Worm (Caenorhabditis elegans) whole organism, L2 larva: ENCODE data around the gene tor-2.

Experiments used
- F13H6.1 ChIP-seq: sonication (generic microtip); optimal IDR thresholded peaks from 2 replicates; lab custom pipeline; 2016; ENCODE audit warnings: missing genetic modification characterization, missing compliant biosample characterization
- ZK546.5 ChIP-seq: sonication (generic microtip); optimal IDR thresholded peaks from 2 replicates; lab custom pipeline; 2017; ENCODE audit warnings: missing biosample characterization, missing genetic modification characterization
- egl-27 ChIP-seq: sonication (generic microtip); optimal IDR thresholded peaks from 3 replicates; lab custom pipeline; 2017; ENCODE audit warnings: missing biosample characterization, missing genetic modification reagents, missing genetic modification characterization
- gmeb-1 ChIP-seq: fragments of 150-350 bp; optimal IDR thresholded peaks from 2 replicates; lab custom pipeline; 2014; ENCODE audit warnings: missing biosample characterization, missing genetic modification characterization
- lin-13 ChIP-seq: fragments of 150-350 bp; optimal IDR thresholded peaks from 2 replicates; lab custom pipeline; 2014; ENCODE audit warnings: missing biosample characterization, missing genetic modification reagents, missing genetic modification characterization
- lin-39 ChIP-seq: fragments of 150-350 bp; optimal IDR thresholded peaks from 2 replicates; lab custom pipeline; 2014; ENCODE audit warnings: missing biosample characterization, missing genetic modification reagents, missing genetic modification characterization
- lsy-2 ChIP-seq, 2 experiments: fragments of 150-350 bp in 1 of 2; sonication (generic microtip) in 1 of 2; optimal IDR thresholded peaks; 2 replicates each; lab custom pipeline; 2014 to 2017; ENCODE audit warnings: missing biosample characterization in 2 of 2, missing genetic modification characterization in 2 of 2
- nhr-129 ChIP-seq: fragments of 150-350 bp; optimal IDR thresholded peaks from 2 replicates; lab custom pipeline; 2014; ENCODE audit warnings: missing biosample characterization, missing genetic modification characterization
- nhr-23 ChIP-seq: fragments of 150-350 bp; optimal IDR thresholded peaks from 2 replicates; lab custom pipeline; 2014; ENCODE audit warnings: missing biosample characterization, missing genetic modification reagents, missing genetic modification characterization
- nhr-25 ChIP-seq: fragments of 150-350 bp; sonication (generic microtip); optimal IDR thresholded peaks from 3 replicates; lab custom pipeline; 2014; ENCODE audit warnings: missing biosample characterization, missing genetic modification characterization
- nhr-77 ChIP-seq: fragments of 150-350 bp; optimal IDR thresholded peaks from 2 replicates; lab custom pipeline; 2014; ENCODE audit warnings: missing biosample characterization, missing genetic modification characterization
- skn-1 ChIP-seq: sonication (generic microtip); optimal IDR thresholded peaks from 2 replicates; lab custom pipeline; 2017; ENCODE audit warnings: missing biosample characterization, missing genetic modification characterization
- unc-39 ChIP-seq: fragments of 150-350 bp; optimal IDR thresholded peaks from 2 replicates; lab custom pipeline; 2014; ENCODE audit warnings: missing biosample characterization, missing genetic modification characterization
- zag-1 ChIP-seq: fragments of 150-350 bp; optimal IDR thresholded peaks from 2 replicates; lab custom pipeline; 2014; ENCODE audit warnings: missing biosample characterization, missing genetic modification characterization

DNA sequence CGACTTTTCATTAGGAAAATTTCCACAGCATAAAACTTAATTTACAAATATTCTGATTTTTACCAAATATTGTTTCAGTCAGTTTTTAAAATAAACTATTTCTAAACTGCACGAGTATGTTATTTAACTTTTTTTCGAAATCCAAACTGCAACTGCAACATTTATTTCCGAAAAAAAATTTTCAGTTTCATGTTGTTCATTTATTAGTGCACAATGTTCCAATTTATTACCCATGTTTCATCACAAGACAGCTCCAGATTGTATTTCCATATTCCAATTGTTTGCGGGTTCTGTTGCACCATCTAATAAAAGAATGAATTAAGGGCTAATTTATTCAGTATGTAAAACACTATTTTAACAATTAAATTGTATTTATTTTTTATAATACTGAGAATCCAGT is 42.3 kb downstream of the tor-2 start:
- no peak for TF ChIP-seq ZK546.5
- TF ChIP-seq F13H6.1 (tag; lab: Kevin White, UChicago): no peak
- TF ChIP-seq egl-27 (tag; lab: Kevin White, UChicago): no peak
- TF ChIP-seq unc-39 (tag; lab: Kevin White, UChicago): no peak
- no peak for TF ChIP-seq nhr-23 (tag; lab: Kevin White, UChicago)
- no peak for TF ChIP-seq nhr-25
- TF ChIP-seq lin-13: no peak
- TF ChIP-seq nhr-77 (tag; lab: Kevin White, UChicago): no peak
- no peak for TF ChIP-seq zag-1
- TF ChIP-seq lsy-2 (tag; optimal IDR thresholded peaks at IDR 0.05; lab: Kevin White, UChicago): no peak
- no peak for TF ChIP-seq skn-1 (tag; lab: Kevin White, UChicago)
- TF ChIP-seq lin-39 (tag; lab: Kevin White, UChicago): no peak
- TF ChIP-seq gmeb-1 (tag; lab: Kevin White, UChicago): no peak
- TF ChIP-seq nhr-129 (tag; lab: Kevin White, UChicago): no peak
